Worm (Caenorhabditis elegans): Measurements from ENCODE around the gene F10D7.5.

DNA sequence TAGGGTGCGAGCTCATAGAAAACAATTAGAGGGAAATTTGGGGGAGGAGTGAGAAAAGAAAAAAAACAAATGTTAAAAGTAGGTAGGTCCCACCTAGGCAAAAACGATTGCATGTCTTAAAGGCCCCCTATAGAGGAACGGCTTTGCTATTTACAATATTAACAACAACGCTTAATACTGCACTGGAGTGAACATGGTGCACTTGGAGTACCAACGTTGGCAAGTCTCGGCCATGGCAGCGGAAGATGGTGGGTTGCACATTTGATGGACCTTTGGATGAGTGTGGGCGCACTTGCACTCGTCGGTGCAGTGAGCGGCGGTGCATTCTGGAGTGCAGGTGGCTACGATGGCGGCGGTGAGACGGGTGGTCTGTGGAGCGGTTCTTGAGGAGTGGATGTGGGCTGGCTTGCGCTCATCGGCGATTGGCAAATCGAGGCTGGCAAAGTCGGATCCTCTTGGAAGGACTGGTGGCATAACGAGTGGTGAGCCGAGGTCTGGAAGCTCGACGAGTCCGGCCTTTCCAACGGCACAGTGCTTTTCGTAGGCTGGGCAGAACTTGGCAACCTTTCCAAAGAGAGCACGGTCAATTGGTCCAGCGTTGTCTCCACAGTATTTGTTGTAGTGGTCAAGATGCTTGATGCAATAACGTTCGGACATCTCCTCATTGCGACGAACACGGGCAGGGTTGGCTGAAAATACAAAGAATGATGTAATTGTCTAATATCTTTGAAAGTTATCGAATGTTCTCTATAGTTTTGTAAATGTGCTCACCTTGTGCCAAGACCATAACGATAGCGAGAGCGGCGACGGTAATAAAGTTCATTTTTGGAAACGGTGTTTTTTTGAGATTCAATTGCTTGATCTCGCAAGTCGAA, 29.4 kb upstream of the F10D7.5 start:
- TF ChIP-seq pax-1 (tag; optimal IDR thresholded peaks at IDR 0.05) (no peak), ama-1 (optimal IDR thresholded peaks at IDR 0.05) (no peak), hlh-6 (tag; optimal IDR thresholded peaks at IDR 0.05) (no peak), pha-4 (tag; optimal IDR thresholded peaks at IDR 0.05) (no peak), pqm-1 (tag; optimal IDR thresholded peaks at IDR 0.05) (no peak), nfya-1 (tag; optimal IDR thresholded peaks at IDR 0.05) (no peak), ceh-18 (tag; optimal IDR thresholded peaks at IDR 0.05) (no peak), fkh-10 (GFP tag; optimal IDR thresholded peaks at IDR 0.05) (no peak), unc-55 (GFP tag; optimal IDR thresholded peaks at IDR 0.05) (no peak), hlh-15 (tag; optimal IDR thresholded peaks at IDR 0.05) (no peak), nhr-11 (tag; optimal IDR thresholded peaks at IDR 0.05) (no peak)
